Fruit fly (Drosophila melanogaster): Measurements from ENCODE around the gene CG34148.

CG34148 gene

dm6 chr3R:21899170-21899575, 20.7 kb upstream of the CG34148 start:
- TF ChIP-seq EcR (GFP tag; optimal IDR thresholded peaks at IDR 0.05), result no peak
- TF ChIP-seq psq (optimal IDR thresholded peaks at IDR 0.05), result no peak
- no peak for TF ChIP-seq Dll (optimal IDR thresholded peaks at IDR 0.05)
- TF ChIP-seq CG8478 (optimal IDR thresholded peaks at IDR 0.05), result no peak

dm6 chr3R:21898758-21899157, 20.3 kb upstream of the CG34148 start:
- TF ChIP-seq EcR (GFP tag; optimal IDR thresholded peaks at IDR 0.05) (peak; percentile 59 to 85), psq (optimal IDR thresholded peaks at IDR 0.05) (no peak)

DNA sequence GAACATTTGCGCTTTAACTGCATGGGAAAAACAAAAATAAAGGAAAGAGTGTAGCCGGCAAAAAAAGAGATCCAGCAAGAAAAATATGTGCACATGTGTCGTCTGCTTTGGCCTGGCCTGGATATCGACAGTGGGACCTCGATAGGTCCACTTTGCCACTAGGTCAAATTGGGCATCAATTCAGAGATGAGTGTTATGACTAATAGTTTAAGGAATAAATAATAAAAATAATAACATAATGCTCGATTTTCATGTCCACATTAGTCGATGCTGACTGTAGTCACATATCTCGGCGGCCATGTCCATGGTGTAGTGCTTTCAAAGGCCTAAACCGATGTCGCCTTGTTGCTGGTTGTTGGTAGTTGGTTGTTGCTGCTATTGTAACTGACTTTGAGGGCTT, 19.1 kb upstream of the CG34148 start:
- TF ChIP-seq Dll (optimal IDR thresholded peaks at IDR 0.05), result no peak
- no peak for TF ChIP-seq EcR (GFP tag; optimal IDR thresholded peaks at IDR 0.05)
- TF ChIP-seq pan (optimal IDR thresholded peaks at IDR 0.05), result no peak
- no peak for TF ChIP-seq usp (GFP tag; optimal IDR thresholded peaks at IDR 0.05)
- no peak for TF ChIP-seq psq (optimal IDR thresholded peaks at IDR 0.05)
- TF ChIP-seq CG8478 (optimal IDR thresholded peaks at IDR 0.05), result no peak

DNA sequence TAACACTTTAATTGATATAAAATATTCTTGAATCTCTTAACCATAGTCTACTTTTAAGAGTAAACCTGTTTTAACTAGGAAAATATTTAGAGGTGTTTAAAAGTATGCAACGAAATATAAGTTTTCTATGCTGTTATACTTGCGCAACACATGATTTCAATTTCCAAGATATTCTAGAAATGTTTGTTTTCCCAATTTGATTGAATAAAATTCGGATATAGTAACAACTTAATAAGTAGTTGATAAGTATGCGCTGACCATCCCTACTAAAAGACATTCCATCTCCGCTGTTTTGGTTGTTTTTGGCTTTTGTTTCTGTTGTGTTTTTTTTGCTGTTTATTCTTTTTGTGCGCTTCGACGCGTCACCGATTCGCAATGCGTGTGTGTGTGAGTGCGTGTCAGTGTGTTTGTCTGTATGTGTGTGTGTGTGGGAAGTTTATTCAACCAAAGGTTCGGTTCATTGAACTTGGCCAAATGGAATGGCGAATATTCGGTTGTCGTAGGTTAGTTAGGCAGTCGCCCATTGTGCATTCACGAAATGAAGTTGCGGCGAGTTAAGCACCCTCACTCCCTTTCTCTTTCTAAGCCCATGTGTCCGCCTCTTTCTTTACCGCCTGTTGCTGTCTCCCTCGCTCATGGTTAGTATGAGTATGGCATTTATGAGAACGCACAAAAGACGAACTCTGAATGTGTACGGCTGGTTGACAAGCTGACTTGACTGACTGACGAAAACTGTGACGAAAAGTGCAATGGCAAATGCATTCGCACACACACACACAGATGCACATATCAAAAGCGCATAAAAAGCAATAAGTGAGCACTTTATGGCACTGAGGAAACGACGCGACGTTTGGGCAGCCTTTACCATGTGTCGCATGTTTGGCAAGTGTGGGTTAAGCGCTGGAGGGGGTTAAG, 17.7 kb upstream of the CG34148 start:
- no peak for TF ChIP-seq usp (GFP tag; optimal IDR thresholded peaks at IDR 0.05)
- no peak for TF ChIP-seq psq (optimal IDR thresholded peaks at IDR 0.05)
- TF ChIP-seq CG8478 (optimal IDR thresholded peaks at IDR 0.05), result no peak
- peak; percentile 77 to 82 for TF ChIP-seq EcR (GFP tag; optimal IDR thresholded peaks at IDR 0.05)

- TF ChIP-seq CG8478 (optimal IDR thresholded peaks at IDR 0.05) (no peak), usp (GFP tag; optimal IDR thresholded peaks at IDR 0.05) (no peak), psq (optimal IDR thresholded peaks at IDR 0.05) (no peak), pan (optimal IDR thresholded peaks at IDR 0.05) (no peak), Dll (optimal IDR thresholded peaks at IDR 0.05) (no peak), EcR (GFP tag; optimal IDR thresholded peaks at IDR 0.05) (no peak)
These were observed 15.4 kb upstream of the CG34148 start for dm6 chr3R:21893929-21894328.

- TF ChIP-seq pan (optimal IDR thresholded peaks at IDR 0.05) (no peak), CG8478 (optimal IDR thresholded peaks at IDR 0.05) (no peak), EcR (GFP tag; optimal IDR thresholded peaks at IDR 0.05) (no peak), usp (GFP tag; optimal IDR thresholded peaks at IDR 0.05) (no peak), Dll (optimal IDR thresholded peaks at IDR 0.05) (no peak), psq (optimal IDR thresholded peaks at IDR 0.05) (no peak)
These were observed 14.0 kb upstream of the CG34148 start for dm6 chr3R:21892450-21892849.

DNA sequence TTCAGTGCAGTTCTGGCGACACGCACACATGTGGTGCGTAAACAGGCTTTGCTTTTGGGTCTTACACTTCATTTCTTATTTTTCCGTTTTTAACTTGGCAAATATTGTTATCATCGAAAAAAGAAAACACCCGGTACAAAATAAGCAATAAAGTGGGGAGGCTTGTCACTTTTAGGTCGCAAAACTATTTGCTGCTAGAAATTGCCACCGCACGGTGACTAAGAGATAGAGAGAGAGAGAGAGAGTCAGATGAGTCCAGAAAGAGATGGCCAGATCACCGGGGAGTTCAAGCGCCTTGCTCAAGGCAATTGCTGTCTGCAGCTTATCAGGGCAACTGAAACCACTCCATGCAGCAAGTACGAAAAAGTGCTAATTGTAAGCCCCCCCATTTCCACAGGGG, 12.3 kb upstream of the CG34148 start:
- no peak for TF ChIP-seq psq (optimal IDR thresholded peaks at IDR 0.05)
- peak in 1 of 2 experiments; percentile 51 for TF ChIP-seq EcR (GFP tag; optimal IDR thresholded peaks at IDR 0.05)
- no peak for TF ChIP-seq pan (optimal IDR thresholded peaks at IDR 0.05)

DNA sequence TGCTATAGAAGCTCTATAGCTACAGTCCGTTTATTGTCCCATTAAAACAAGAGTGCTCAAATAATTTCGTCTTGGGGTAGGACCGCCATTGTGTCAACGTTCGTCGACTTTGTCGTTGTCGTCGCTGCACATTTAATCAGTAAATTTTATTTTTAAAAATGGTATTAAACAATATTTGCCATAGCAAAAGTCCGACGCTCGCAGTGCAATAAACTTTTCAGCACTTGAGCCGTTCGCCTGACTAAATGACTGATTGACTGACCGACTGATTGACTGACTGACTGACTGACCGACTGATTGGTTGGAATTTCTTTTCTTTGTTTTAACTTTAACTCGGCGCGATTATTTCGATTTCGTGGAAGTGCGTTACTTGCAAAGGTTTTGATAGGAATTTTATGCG, 11.5 kb upstream of the CG34148 start:
- TF ChIP-seq pan (optimal IDR thresholded peaks at IDR 0.05), result no peak
- no peak for TF ChIP-seq Dll (optimal IDR thresholded peaks at IDR 0.05)
- no peak for TF ChIP-seq usp (GFP tag; optimal IDR thresholded peaks at IDR 0.05)
- TF ChIP-seq EcR (GFP tag; optimal IDR thresholded peaks at IDR 0.05), result peak; percentile 37 to 39

DNA sequence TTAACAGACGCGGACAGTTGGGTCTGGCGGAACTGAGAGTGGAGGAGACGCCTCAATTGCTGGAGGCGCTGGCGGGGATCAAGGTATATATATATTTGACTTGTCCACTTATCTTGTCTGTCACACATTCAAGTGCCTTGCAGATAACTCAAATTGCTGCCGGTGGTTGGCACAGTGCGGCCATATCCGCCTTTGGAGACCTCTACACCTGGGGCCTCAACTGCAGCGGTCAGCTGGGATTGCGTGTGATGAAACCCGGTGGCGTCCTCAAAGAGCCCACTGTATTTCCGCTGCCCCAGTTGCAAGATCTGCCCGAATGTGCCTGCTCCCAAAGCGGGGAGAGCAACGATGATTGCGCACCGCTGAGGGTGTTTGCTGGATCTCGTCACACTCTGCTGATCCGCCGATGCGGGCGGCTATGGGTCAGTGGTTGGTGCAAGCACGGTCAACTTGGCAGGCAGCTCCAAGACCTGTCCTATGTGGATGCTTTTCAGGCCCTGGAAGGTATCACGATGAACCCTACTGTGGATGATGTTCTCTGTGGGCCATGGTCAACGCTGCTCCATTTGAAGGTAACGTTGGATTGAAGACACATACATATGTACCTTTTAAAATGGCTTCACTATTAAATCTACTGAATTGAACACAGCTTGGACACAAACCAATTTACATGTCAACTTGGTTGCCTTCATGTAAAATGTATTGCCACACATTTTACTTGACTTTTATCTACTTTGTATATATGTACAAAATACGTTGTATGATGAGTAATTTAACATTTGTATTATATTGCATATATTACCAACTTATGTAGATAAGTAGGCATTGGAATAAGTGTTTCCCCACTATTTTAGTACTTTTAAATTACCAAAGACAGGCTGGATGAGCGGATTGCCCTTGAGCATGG, 10.5 kb upstream of the CG34148 start, which contains the start of gene CG43844:
CG43844 (plus strand) TSS at position 844 of the 907 bp plus-strand sequence.
- TF ChIP-seq Dll (optimal IDR thresholded peaks at IDR 0.05), result no peak
- TF ChIP-seq psq (optimal IDR thresholded peaks at IDR 0.05), result no peak
- no peak for TF ChIP-seq CG8478 (optimal IDR thresholded peaks at IDR 0.05)
- TF ChIP-seq usp (GFP tag; optimal IDR thresholded peaks at IDR 0.05), result no peak
- no peak for TF ChIP-seq EcR (GFP tag; optimal IDR thresholded peaks at IDR 0.05)
- no peak for TF ChIP-seq pan (optimal IDR thresholded peaks at IDR 0.05)

dm6 chr3R:21887588-21888007, 9.1 kb upstream of the CG34148 start:
- TF ChIP-seq usp (GFP tag; optimal IDR thresholded peaks at IDR 0.05) (no peak), EcR (GFP tag; optimal IDR thresholded peaks at IDR 0.05) (no peak), psq (optimal IDR thresholded peaks at IDR 0.05) (no peak), Dll (optimal IDR thresholded peaks at IDR 0.05) (no peak), CG8478 (optimal IDR thresholded peaks at IDR 0.05) (no peak), pan (optimal IDR thresholded peaks at IDR 0.05) (no peak)

DNA sequence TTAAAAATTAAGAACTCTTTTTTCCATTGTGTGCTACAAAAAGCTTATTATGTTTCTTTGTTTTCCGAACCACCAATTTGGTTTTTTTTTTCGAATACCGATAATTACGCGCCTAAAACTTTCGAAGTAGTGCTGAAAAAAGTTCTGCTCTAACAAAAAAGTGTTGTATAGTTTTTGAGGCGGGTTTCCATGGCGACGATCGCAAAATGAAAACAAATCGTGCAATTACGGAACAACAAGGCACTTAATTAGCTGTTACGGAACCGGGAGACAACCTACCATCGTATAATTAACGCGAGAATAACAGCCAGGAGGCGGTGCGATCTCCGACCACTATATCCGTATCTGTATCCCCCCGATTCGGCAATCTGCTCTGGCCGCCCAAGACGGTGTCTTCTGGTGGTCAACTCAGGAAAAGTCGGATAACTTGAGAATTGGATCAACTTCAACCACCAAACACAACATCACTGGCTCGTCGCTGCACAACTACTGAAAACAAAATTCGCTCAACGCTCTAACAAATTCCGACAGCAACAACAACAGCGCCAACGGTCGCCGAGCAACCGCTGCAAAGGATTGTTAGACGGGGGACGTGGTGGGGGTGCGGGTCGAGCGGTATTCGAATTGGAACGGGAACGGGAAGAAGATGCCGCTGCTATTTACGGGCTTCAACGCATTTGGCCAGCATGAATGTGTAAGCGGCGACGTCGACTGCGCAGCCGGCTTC, 8.5 kb upstream of the CG34148 start, which contains the start of the genes CG6678 and dnd:
CG6678 (plus strand) TSS at position 169 of the 727 bp plus-strand sequence.
dnd (minus strand) TSS at position 495 of the 727 bp plus-strand sequence.
- TF ChIP-seq Dll (optimal IDR thresholded peaks at IDR 0.05) (no peak), psq (optimal IDR thresholded peaks at IDR 0.05) (no peak), CG8478 (optimal IDR thresholded peaks at IDR 0.05) (no peak), EcR (GFP tag; optimal IDR thresholded peaks at IDR 0.05) (no peak), usp (GFP tag; optimal IDR thresholded peaks at IDR 0.05) (no peak), pan (optimal IDR thresholded peaks at IDR 0.05) (no peak)

All from whole organism.